Fruit fly (Drosophila melanogaster) whole organism, embryonic: Measurements from ENCODE around the gene asp.

Experiments
- BEAF-32 ChIP-seq: fragments of 200-800 bp; sonication (Bioruptor generic); optimal IDR thresholded peaks from 3 replicates; lab custom pipeline; 2017; ENCODE audit warnings: missing biosample characterization, missing genetic modification characterization, mild to moderate bottlenecking, moderate library complexity, missing genetic modification reagents
- CG10147 ChIP-seq: fragments of 200-800 bp; sonication (Bioruptor generic); optimal IDR thresholded peaks from 2 replicates; lab custom pipeline; 2019; ENCODE audit warnings: missing biosample characterization, mild to moderate bottlenecking, missing genetic modification characterization, moderate library complexity
- CG10654 ChIP-seq: fragments of 200-800 bp; sonication (Bioruptor generic); optimal IDR thresholded peaks from 2 replicates; lab custom pipeline; 2016; ENCODE audit warnings: missing biosample characterization, missing genetic modification characterization
- CG12744 ChIP-seq: fragments of 200-800 bp; sonication (Bioruptor generic); optimal IDR thresholded peaks from 2 replicates; lab custom pipeline; 2016; ENCODE audit warnings: missing biosample characterization, missing genetic modification characterization
- CG12769 ChIP-seq: fragments of 200-800 bp; sonication (Bioruptor generic); optimal IDR thresholded peaks from 2 replicates; lab custom pipeline; 2019; ENCODE audit warnings: missing biosample characterization, mild to moderate bottlenecking, missing genetic modification characterization, moderate library complexity
- CG1529 ChIP-seq: fragments of 200-800 bp; sonication (Bioruptor generic); optimal IDR thresholded peaks from 3 replicates; lab custom pipeline; 2018; ENCODE audit warnings: missing biosample characterization, missing genetic modification characterization
- CG15514 ChIP-seq: fragments of 200-800 bp; sonication (Bioruptor generic); optimal IDR thresholded peaks from 3 replicates; lab custom pipeline; 2017; ENCODE audit warnings: missing biosample characterization, missing genetic modification characterization, mild to moderate bottlenecking, moderate library complexity, missing genetic modification reagents
- CG17328 ChIP-seq: fragments of 200-800 bp; sonication (Bioruptor generic); IDR thresholded peaks from 2 replicates; pipeline ENCODE4 v1.3.6; 2022; ENCODE audit warnings: missing biosample characterization, missing genetic modification characterization
- CG30020 ChIP-seq: fragments of 200-800 bp; optimal IDR thresholded peaks from 2 replicates; lab custom pipeline; 2019; ENCODE audit warnings: missing biosample characterization, mild to moderate bottlenecking, missing genetic modification characterization, moderate library complexity
- CG3281 ChIP-seq: fragments of 200-800 bp; sonication (Bioruptor generic); optimal IDR thresholded peaks from 3 replicates; lab custom pipeline; 2017; ENCODE audit warnings: missing biosample characterization, mild to moderate bottlenecking, missing genetic modification characterization
- CG5180 ChIP-seq: fragments of 200-800 bp; sonication (Bioruptor generic); optimal IDR thresholded peaks from 3 replicates; lab custom pipeline; 2017; ENCODE audit warnings: missing biosample characterization, missing genetic modification characterization, mild to moderate bottlenecking, moderate library complexity, missing genetic modification reagents
- CG5245 ChIP-seq: fragments of 200-800 bp; sonication (Bioruptor generic); optimal IDR thresholded peaks from 3 replicates; lab custom pipeline; 2016; ENCODE audit warnings: missing biosample characterization, missing genetic modification characterization
- CG6854 ChIP-seq: fragments of 200-800 bp; sonication (Bioruptor generic); optimal IDR thresholded peaks from 3 replicates; lab custom pipeline; 2017; ENCODE audit warnings: missing biosample characterization, mild to moderate bottlenecking, missing genetic modification characterization
- CG9876 ChIP-seq: fragments of 200-800 bp; sonication (Bioruptor generic); optimal IDR thresholded peaks from 2 replicates; lab custom pipeline; 2016; ENCODE audit warnings: missing biosample characterization, missing genetic modification characterization
- CG9932 ChIP-seq: fragments of 200-800 bp; sonication (Bioruptor generic); IDR thresholded peaks from 2 replicates; pipeline ENCODE4 v1.3.6; 2022; ENCODE audit warnings: missing biosample characterization, missing genetic modification characterization
- D19B ChIP-seq: fragments of 200-800 bp; sonication (Bioruptor generic); optimal IDR thresholded peaks from 2 replicates; lab custom pipeline; 2017; ENCODE audit warnings: missing biosample characterization, mild to moderate bottlenecking, missing genetic modification characterization
- Doc3 ChIP-seq: fragments of 200-800 bp; sonication (Bioruptor generic); IDR thresholded peaks from 3 replicates; pipeline ENCODE4 v1.3.6; 2022; ENCODE audit warnings: missing biosample characterization, missing genetic modification characterization; ENCODE audit not compliant: partially characterized antibody
- Ets97D ChIP-seq: fragments of 200-800 bp; sonication (Bioruptor generic); optimal IDR thresholded peaks from 3 replicates; lab custom pipeline; 2016; ENCODE audit warnings: missing biosample characterization, missing genetic modification characterization
- Gsc ChIP-seq: fragments of 200-800 bp; sonication (Bioruptor generic); IDR thresholded peaks from 2 replicates; pipeline ENCODE4 v1.3.6; 2022; ENCODE audit warnings: missing biosample characterization, missing genetic modification characterization
- Hmr ChIP-seq: fragments of 200-800 bp; sonication (Bioruptor generic); optimal IDR thresholded peaks from 3 replicates; lab custom pipeline; 2017; ENCODE audit warnings: mild to moderate bottlenecking, missing biosample characterization, missing genetic modification reagents, missing genetic modification characterization
- Hr78 ChIP-seq, 2 experiments: fragments of 200-800 bp in 1 of 2; fragments of >200 bp in 1 of 2; sonication (Bioruptor generic) in 1 of 2; optimal IDR thresholded peaks; 2 replicates each; lab custom pipeline; 2017 to 2019; ENCODE audit warnings: missing biosample characterization in 2 of 2, missing genetic modification characterization in 2 of 2, mild to moderate bottlenecking in 1 of 2, moderate library complexity in 1 of 2
- Usf ChIP-seq: fragments of 200-800 bp; sonication (Bioruptor generic); optimal IDR thresholded peaks from 2 replicates; lab custom pipeline; 2017; ENCODE audit warnings: missing genotype, missing biosample characterization, missing genetic modification characterization
- az2 ChIP-seq: fragments of 200-800 bp; sonication (Bioruptor generic); optimal IDR thresholded peaks from 3 replicates; lab custom pipeline; 2016; ENCODE audit warnings: missing biosample characterization, missing genetic modification characterization
- corto ChIP-seq: fragments of 200-800 bp; sonication (Bioruptor generic); optimal IDR thresholded peaks from 2 replicates; lab custom pipeline; 2016; ENCODE audit warnings: missing biosample characterization, mild to moderate bottlenecking, missing genetic modification characterization, moderate library complexity
- crp ChIP-seq, 2 experiments: fragments of 200-800 bp; sonication (Bioruptor generic); optimal IDR thresholded peaks; 2 replicates in 1 of 2; 3 replicates in 1 of 2; lab custom pipeline; 2017; ENCODE audit warnings: missing biosample characterization in 2 of 2, missing genetic modification characterization in 2 of 2, mild to moderate bottlenecking in 1 of 2, moderate library complexity in 1 of 2
- eve ChIP-seq, 2 experiments: fragments of >200 bp; optimal IDR thresholded peaks; 2 replicates each; lab custom pipeline; 2017; ENCODE audit warnings: missing biosample characterization in 2 of 2, missing genetic modification characterization in 2 of 2
- gt ChIP-seq: fragments of 200-800 bp; sonication (Bioruptor generic); IDR thresholded peaks from 2 replicates; pipeline ENCODE4 v1.3.6; 2022; ENCODE audit warnings: missing biosample characterization, missing genetic modification characterization
- hth ChIP-seq: fragments of >200 bp; optimal IDR thresholded peaks from 2 replicates; lab custom pipeline; 2017; ENCODE audit warnings: inconsistent platforms
- lola ChIP-seq, 3 experiments: fragments of >200 bp in 2 of 3; fragments of 200-800 bp in 1 of 3; sonication (Bioruptor generic) in 1 of 3; optimal IDR thresholded peaks; 2 replicates each; lab custom pipeline; 2017 to 2019; ENCODE audit warnings: missing biosample characterization in 3 of 3, missing genetic modification characterization in 3 of 3, mild to moderate bottlenecking in 1 of 3, moderate library complexity in 1 of 3
- lov ChIP-seq, 2 experiments: fragments of 200-800 bp in 1 of 2; fragments of >200 bp in 1 of 2; sonication (Bioruptor generic) in 1 of 2; IDR thresholded peaks in 1 of 2; optimal IDR thresholded peaks in 1 of 2; 2 replicates in 1 of 2; 3 replicates in 1 of 2; pipeline versions ENCODE4 v1.3.6 to Lab custom; 2017 to 2022; ENCODE audit warnings: missing biosample characterization in 1 of 2, missing genetic modification characterization in 1 of 2
- mirr ChIP-seq: fragments of 200-800 bp; sonication (Bioruptor generic); optimal IDR thresholded peaks from 3 replicates; lab custom pipeline; 2018; ENCODE audit warnings: missing biosample characterization, mild to moderate bottlenecking, missing genetic modification characterization
- nmo ChIP-seq: fragments of 200-800 bp; sonication (Bioruptor generic); optimal IDR thresholded peaks from 2 replicates; lab custom pipeline; 2018; ENCODE audit warnings: missing biosample characterization, mild to moderate bottlenecking, missing genetic modification characterization, moderate library complexity
- oc ChIP-seq: fragments of 200-800 bp; sonication (Bioruptor generic); optimal IDR thresholded peaks from 2 replicates; lab custom pipeline; 2018; ENCODE audit warnings: missing biosample characterization, mild to moderate bottlenecking, missing genetic modification characterization, moderate library complexity
- onecut ChIP-seq: fragments of 200-800 bp; sonication (Bioruptor generic); IDR thresholded peaks from 2 replicates; pipeline ENCODE4 v1.3.6; 2022; ENCODE audit warnings: missing biosample characterization, missing genetic modification characterization
- peb ChIP-seq: fragments of 200-800 bp; sonication (Bioruptor generic); IDR thresholded peaks from 2 replicates; pipeline ENCODE4 v1.3.6; 2022; ENCODE audit warnings: missing biosample characterization, missing genetic modification characterization
- pzg ChIP-seq: fragments of 200-800 bp; sonication (Bioruptor generic); optimal IDR thresholded peaks from 3 replicates; lab custom pipeline; 2018; ENCODE audit warnings: missing biosample characterization, mild to moderate bottlenecking, missing genetic modification characterization, moderate library complexity
- ro ChIP-seq: fragments of 200-800 bp; sonication (Bioruptor generic); IDR thresholded peaks from 2 replicates; pipeline ENCODE4 v1.3.6; 2022; ENCODE audit warnings: missing biosample characterization, missing genetic modification characterization
- schlank ChIP-seq: fragments of 200-800 bp; sonication (Bioruptor generic); optimal IDR thresholded peaks from 2 replicates; lab custom pipeline; 2018; ENCODE audit warnings: missing biosample characterization, mild to moderate bottlenecking, missing genetic modification characterization
- slbo ChIP-seq: fragments of 200-800 bp; sonication (Bioruptor generic); IDR thresholded peaks from 2 replicates; pipeline ENCODE4 v1.3.6; 2022; ENCODE audit warnings: missing biosample characterization, missing genetic modification characterization
- sob ChIP-seq: fragments of 200-800 bp; sonication (Bioruptor generic); IDR thresholded peaks from 2 replicates; pipeline ENCODE4 v1.3.6; 2022; ENCODE audit warnings: missing biosample characterization, missing genetic modification characterization
- vfl ChIP-seq: fragments of 200-800 bp; sonication (Bioruptor generic); optimal IDR thresholded peaks from 2 replicates; lab custom pipeline; 2016; ENCODE audit warnings: missing biosample characterization, missing genetic modification characterization
- wor ChIP-seq: fragments of 200-800 bp; sonication (Bioruptor generic); IDR thresholded peaks from 2 replicates; pipeline ENCODE4 v1.3.6; 2022; ENCODE audit warnings: missing biosample characterization, missing genetic modification characterization
- zf30C ChIP-seq: fragments of 200-800 bp; sonication (Bioruptor generic); optimal IDR thresholded peaks from 3 replicates; lab custom pipeline; 2018; ENCODE audit warnings: missing biosample characterization, mild to moderate bottlenecking, missing genetic modification characterization

asp gene

dm6 chr3R:24787042-24787565 lies 33.5 kb downstream of the asp start, which contains the start of gene CG5805 (continued):
- TF ChIP-seq CG3281 (GFP tag; lab: Kevin White, UChicago) (peak; percentile 92), Gsc (no peak), az2 (peak; percentile 69), CG6854 (GFP tag; lab: Kevin White, UChicago) (peak; percentile 75), D19B (GFP tag; lab: Kevin White, UChicago) (peak; percentile 74), CG10654 (GFP tag; lab: Kevin White, UChicago) (peak; percentile 76), eve (GFP tag; optimal IDR thresholded peaks at IDR 0.05; lab: Kevin White, UChicago) (no peak), CG9876 (peak; percentile 74), crp (GFP tag; optimal IDR thresholded peaks at IDR 0.05; lab: Kevin White, UChicago) (peak in 1 of 2 experiments; percentile 55), nmo (peak; percentile 86), CG15514 (peak; percentile 92), onecut (GFP tag; lab: Robert Waterston, UW) (peak; percentile 82), peb (GFP tag; lab: Robert Waterston, UW) (peak; percentile 50), zf30C (GFP tag; lab: Kevin White, UChicago) (no peak), CG17328 (GFP tag; lab: Robert Waterston, UW) (peak; percentile 89), CG5180 (GFP tag; lab: Kevin White, UChicago) (peak; percentile 56), hth (lab: Kevin White, UChicago) (no peak), Hmr (GFP tag; lab: Kevin White, UChicago) (peak; percentile 94), vfl (GFP tag; lab: Kevin White, UChicago) (no peak), Hr78 (GFP tag; optimal IDR thresholded peaks at IDR 0.05; lab: Kevin White, UChicago) (peak in 1 of 2 experiments; percentile 82), pzg (GFP tag; lab: Kevin White, UChicago) (peak; percentile 76), ro (GFP tag; lab: Robert Waterston, UW) (peak; percentile 18; the same call in 1 of the 2 replicates), CG12769 (tag; lab: Kevin White, UChicago) (peak; percentile 96), CG9932 (peak; percentile 66), corto (GFP tag; lab: Kevin White, UChicago) (no peak), wor (GFP tag; lab: Robert Waterston, UW) (peak; percentile 37; the same call in 1 of the 2 replicates), oc (tag; lab: Kevin White, UChicago) (peak; percentile 20), gt (peak; percentile 53; the same call in 1 of the 2 replicates), Ets97D (GFP tag; lab: Kevin White, UChicago) (peak; percentile 99), mirr (GFP tag; lab: Kevin White, UChicago) (peak; percentile 81), CG1529 (GFP tag; lab: Kevin White, UChicago) (peak; percentile 70), BEAF-32 (GFP tag; lab: Kevin White, UChicago) (peak; percentile 38), CG5245 (GFP tag; lab: Kevin White, UChicago) (peak; percentile 60), CG10147 (GFP tag; lab: Kevin White, UChicago) (peak; percentile 80), lola (GFP tag; optimal IDR thresholded peaks at IDR 0.05; lab: Kevin White, UChicago) (no peak), CG12744 (GFP tag; lab: Kevin White, UChicago) (peak; percentile 63), CG30020 (tag; lab: Kevin White, UChicago) (no peak), schlank (tag; lab: Kevin White, UChicago) (peak; percentile 62), Usf (peak; percentile 67), lov (optimal IDR thresholded peaks at IDR 0.05; lab: Kevin White, UChicago) (no peak), lov (GFP tag; IDR thresholded peaks at IDR 0.05; lab: Robert Waterston, UW) (peak; percentile 92), slbo (GFP tag; lab: Robert Waterston, UW) (peak; percentile 84), sob (peak; percentile 89), Doc3 (GFP tag; lab: Robert Waterston, UW) (no peak)
